Fruit fly (Drosophila melanogaster): ENCODE measurements around the gene eIF2beta.

eIF2beta gene

dm6 chr3L:12526433-12527113 is at the start of gene eIF2beta (continued):
- no peak for TF ChIP-seq CG11247 (GFP tag; IDR thresholded peaks at IDR 0.05)
- peak; percentile 98 for TF ChIP-seq CG14965 (GFP tag; optimal IDR thresholded peaks at IDR 0.05; ENCODE audit: borderline replicate concordance)
- peak; percentile 47 for TF ChIP-seq oc (tag; optimal IDR thresholded peaks at IDR 0.05)
- no peak for TF ChIP-seq sima (GFP tag; optimal IDR thresholded peaks at IDR 0.05)
- no peak for TF ChIP-seq CG32767 (GFP tag; IDR thresholded peaks at IDR 0.05)
- no peak for TF ChIP-seq CG8359 (GFP tag; optimal IDR thresholded peaks at IDR 0.05; ENCODE audit: borderline replicate concordance)
- TF ChIP-seq bab2 (GFP tag; optimal IDR thresholded peaks at IDR 0.05), result no peak
- peak; percentile 16 for TF ChIP-seq caup (GFP tag; optimal IDR thresholded peaks at IDR 0.05; ENCODE audit: severe bottlenecking)
- TF ChIP-seq CG3281 (GFP tag; optimal IDR thresholded peaks at IDR 0.05), result peak; percentile 46
- TF ChIP-seq Dek (tag; optimal IDR thresholded peaks at IDR 0.05), result no peak
- TF ChIP-seq H15 (GFP tag; IDR thresholded peaks at IDR 0.05), result no peak
- TF ChIP-seq NFAT (GFP tag; IDR thresholded peaks at IDR 0.05), result no peak
- TF ChIP-seq Myb (GFP tag; optimal IDR thresholded peaks at IDR 0.05), result no peak
- no peak for TF ChIP-seq otp (GFP tag; IDR thresholded peaks at IDR 0.05)
- TF ChIP-seq br (optimal IDR thresholded peaks at IDR 0.05), result no peak
- TF ChIP-seq sob (GFP tag; IDR thresholded peaks at IDR 0.05), result no peak
- TF ChIP-seq Stat92E (GFP tag; optimal IDR thresholded peaks at IDR 0.05), result peak in 1 of 3 experiments; percentile 12
- TF ChIP-seq wor (GFP tag; IDR thresholded peaks at IDR 0.05), result no peak
- no peak for TF ChIP-seq ttk (GFP tag; IDR thresholded peaks at IDR 0.05)
- no peak for TF ChIP-seq Drgx (GFP tag; IDR thresholded peaks at IDR 0.05)
- TF ChIP-seq CG1529 (GFP tag; optimal IDR thresholded peaks at IDR 0.05), result peak; percentile 7
- TF ChIP-seq CG12942 (GFP tag; optimal IDR thresholded peaks at IDR 0.05), result no peak
- TF ChIP-seq Mes4 (GFP tag; optimal IDR thresholded peaks at IDR 0.05), result peak; percentile 39
- no peak for TF ChIP-seq croc (GFP tag; conservative IDR thresholded peaks at IDR 0.05)
- peak; percentile 56 for TF ChIP-seq Sox100B (GFP tag; optimal IDR thresholded peaks at IDR 0.05)
- peak; percentile 32 for TF ChIP-seq Hmr (GFP tag; optimal IDR thresholded peaks at IDR 0.05)
- peak; percentile 42 for TF ChIP-seq CG31365 (tag; optimal IDR thresholded peaks at IDR 0.05)
- no peak for TF ChIP-seq CG12299 (tag; optimal IDR thresholded peaks at IDR 0.05)
- TF ChIP-seq da (GFP tag; optimal IDR thresholded peaks at IDR 0.05), result no peak
- TF ChIP-seq stc (GFP tag; IDR thresholded peaks at IDR 0.05), result peak; percentile 20; the same call in 1 of the 2 replicates
- TF ChIP-seq shn (GFP tag; optimal IDR thresholded peaks at IDR 0.05), result no peak
- TF ChIP-seq Antp (GFP tag; optimal IDR thresholded peaks at IDR 0.05), result no peak
- TF ChIP-seq cwo (GFP tag; optimal IDR thresholded peaks at IDR 0.05), result no peak
- no peak for TF ChIP-seq mld (GFP tag; IDR thresholded peaks at IDR 0.05; ENCODE audit: partially characterized antibody)
- TF ChIP-seq ab (GFP tag; optimal IDR thresholded peaks at IDR 0.05), result no peak
- TF ChIP-seq CG30403 (GFP tag; optimal IDR thresholded peaks at IDR 0.05), result no peak
- TF ChIP-seq CG1832 (GFP tag; optimal IDR thresholded peaks at IDR 0.05), result no peak
- peak; percentile 35 for TF ChIP-seq CG30020 (tag; optimal IDR thresholded peaks at IDR 0.05)
- TF ChIP-seq CG34422 (GFP tag; IDR thresholded peaks at IDR 0.05), result peak; percentile 85; the same call in 1 of the 3 replicates
- no peak for TF ChIP-seq CG11560 (tag; IDR thresholded peaks at IDR 0.05)
- TF ChIP-seq sisA (GFP tag; IDR thresholded peaks at IDR 0.05), result no peak
- TF ChIP-seq CG18599 (GFP tag; optimal IDR thresholded peaks at IDR 0.05), result no peak
- TF ChIP-seq sens-2 (GFP tag; IDR thresholded peaks at IDR 0.05), result no peak
- peak; percentile 7 for TF ChIP-seq fd102C (GFP tag; optimal IDR thresholded peaks at IDR 0.05)
- no peak for TF ChIP-seq C15 (GFP tag; IDR thresholded peaks at IDR 0.05)
- TF ChIP-seq dati (GFP tag; IDR thresholded peaks at IDR 0.05), result no peak
- peak; percentile 37 for TF ChIP-seq crc (GFP tag; optimal IDR thresholded peaks at IDR 0.05)
- TF ChIP-seq bowl (GFP tag; IDR thresholded peaks at IDR 0.05), result 0 out of 2 replicates have a peak, but pooled peaks have one; percentile 8
- TF ChIP-seq CG8924 (tag; optimal IDR thresholded peaks at IDR 0.05), result peak; percentile 57
- no peak for TF ChIP-seq Six4 (GFP tag; optimal IDR thresholded peaks at IDR 0.05)
- TF ChIP-seq CG6654 (GFP tag; optimal IDR thresholded peaks at IDR 0.05), result peak; percentile 30
